Fruit fly (Drosophila melanogaster): Measurements from ENCODE around the gene Mst84Dd.

DNA sequence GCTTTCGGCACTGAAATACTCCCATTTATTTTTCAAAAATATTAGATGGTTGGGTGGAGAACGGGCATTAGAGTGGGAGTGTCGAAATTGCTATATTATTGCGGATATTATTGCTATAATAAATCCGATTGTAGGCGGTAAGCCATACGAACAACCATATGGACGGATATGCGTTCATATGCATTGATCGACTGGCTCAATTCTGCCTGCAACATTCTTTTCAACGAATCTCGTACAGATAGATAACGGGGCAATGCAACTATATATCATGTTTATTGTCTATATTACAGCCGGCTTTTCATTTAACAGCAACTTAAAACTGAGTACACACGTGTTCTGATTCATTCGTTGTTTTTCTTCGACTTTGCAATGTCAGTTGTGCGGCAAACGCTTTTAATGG, 27.5 kb upstream of the Mst84Dd start, which contains the start of gene CG42650:
- TF ChIP-seq CG8478 (optimal IDR thresholded peaks at IDR 0.05), result no peak
- TF ChIP-seq usp (GFP tag; optimal IDR thresholded peaks at IDR 0.05), result no peak
- TF ChIP-seq pan (optimal IDR thresholded peaks at IDR 0.05), result no peak
- TF ChIP-seq EcR (GFP tag; optimal IDR thresholded peaks at IDR 0.05), result no peak
- TF ChIP-seq Dll (optimal IDR thresholded peaks at IDR 0.05), result no peak
- no peak for TF ChIP-seq psq (optimal IDR thresholded peaks at IDR 0.05)

Data from whole organism.